Fruit fly (Drosophila melanogaster) whole organism, embryonic: Measurements from ENCODE around the gene ea.
A peak's percentile ranks its signal among the peaks of the same experiment; 100 is the strongest.

ENCODE experiments used
- Bdp1 ChIP-seq: fragments of 200-800 bp; sonication (Bioruptor generic); optimal IDR thresholded peaks from 3 replicates; lab custom pipeline; 2016; ENCODE audit warnings: missing biosample characterization, missing genetic modification characterization
- CG8359 ChIP-seq: fragments of 200-800 bp; sonication (Bioruptor generic); optimal IDR thresholded peaks from 2 replicates; lab custom pipeline; 2017; ENCODE audit warnings: missing biosample characterization, mild to moderate bottlenecking, missing genetic modification characterization, borderline replicate concordance
- Nf-YA ChIP-seq: fragments of 200-800 bp; sonication (Bioruptor generic); IDR thresholded peaks from 2 replicates; pipeline ENCODE4 v1.3.6; 2022; ENCODE audit warnings: missing biosample characterization, missing genetic modification characterization
- Tbp ChIP-seq: fragments of >200 bp; optimal IDR thresholded peaks from 2 replicates; lab custom pipeline; 2018; ENCODE audit warnings: missing biosample characterization, missing genetic modification characterization
- dmrt11E ChIP-seq: fragments of 200-800 bp; sonication (Bioruptor generic); optimal IDR thresholded peaks from 3 replicates; lab custom pipeline; 2018; ENCODE audit warnings: missing biosample characterization, mild to moderate bottlenecking, missing genetic modification characterization, moderate library complexity
- pan ChIP-seq, 4 experiments: fragments of >200 bp in 3 of 4; fragments of 200-800 bp in 1 of 4; sonication (Bioruptor generic) in 1 of 4; optimal IDR thresholded peaks in 3 of 4; IDR thresholded peaks in 1 of 4; 2 replicates each; pipeline versions ENCODE4 v1.3.6 to Lab custom; 2017 to 2022; ENCODE audit warnings: missing biosample characterization in 2 of 4, missing genetic modification characterization in 2 of 4, mixed read lengths in 1 of 4

DNA sequence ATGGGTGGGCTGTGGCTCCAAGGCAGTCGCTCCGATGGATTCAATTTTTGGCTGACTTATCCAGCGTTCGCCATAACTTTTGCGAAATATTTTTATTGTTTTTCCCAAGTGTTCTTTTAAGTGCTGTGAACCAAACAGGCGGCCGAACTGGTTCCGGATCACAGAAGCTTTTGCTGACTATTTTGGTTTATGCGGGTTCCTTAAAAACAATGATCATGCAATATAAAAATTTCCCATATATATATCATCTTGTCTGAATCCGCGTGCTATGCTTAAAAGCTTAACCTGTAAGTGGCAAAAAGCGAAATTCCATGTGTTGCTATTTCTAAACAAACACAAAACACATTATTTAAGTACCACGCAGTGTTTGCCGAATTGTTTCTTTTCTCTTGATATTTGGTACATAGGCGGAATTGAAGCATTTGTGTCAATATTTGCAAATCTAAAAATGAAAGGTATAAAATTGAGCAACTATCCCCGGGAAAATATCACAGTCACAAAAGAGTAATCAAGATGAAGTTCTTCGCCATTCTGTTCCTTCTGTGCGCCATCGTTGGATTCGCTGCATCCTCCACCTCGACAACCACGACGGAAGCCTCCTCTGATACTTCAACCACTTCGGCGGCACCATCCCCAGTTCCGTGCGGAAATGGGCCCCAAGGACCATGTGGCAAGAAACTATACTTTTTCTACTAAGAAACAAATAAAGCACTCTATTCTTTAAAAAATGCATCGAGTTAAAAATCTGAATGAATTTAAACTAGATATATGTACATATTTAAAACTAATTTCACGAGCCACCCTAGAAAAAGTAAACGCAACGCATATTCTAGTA, 8.4 kb upstream of the ea start, which contains the start of the genes CG6276 and CG44040:
- TF ChIP-seq dmrt11E (tag; lab: Kevin White, UChicago) (no peak), CG8359 (no peak), pan (optimal IDR thresholded peaks at IDR 0.05; lab: Kevin White, UChicago) (no peak), pan (GFP tag; optimal IDR thresholded peaks at IDR 0.05 in 1 of 2, IDR thresholded peaks at IDR 0.05 in 1 of 2) (peak in 1 of 2 experiments; percentile 49), Nf-YA (GFP tag; lab: Robert Waterston, UW) (no peak), Bdp1 (GFP tag; lab: Kevin White, UChicago) (no peak), Tbp (GFP tag; lab: Kevin White, UChicago) (no peak)
